Fruit fly (Drosophila melanogaster): ENCODE data around the gene CG10477.

DNA sequence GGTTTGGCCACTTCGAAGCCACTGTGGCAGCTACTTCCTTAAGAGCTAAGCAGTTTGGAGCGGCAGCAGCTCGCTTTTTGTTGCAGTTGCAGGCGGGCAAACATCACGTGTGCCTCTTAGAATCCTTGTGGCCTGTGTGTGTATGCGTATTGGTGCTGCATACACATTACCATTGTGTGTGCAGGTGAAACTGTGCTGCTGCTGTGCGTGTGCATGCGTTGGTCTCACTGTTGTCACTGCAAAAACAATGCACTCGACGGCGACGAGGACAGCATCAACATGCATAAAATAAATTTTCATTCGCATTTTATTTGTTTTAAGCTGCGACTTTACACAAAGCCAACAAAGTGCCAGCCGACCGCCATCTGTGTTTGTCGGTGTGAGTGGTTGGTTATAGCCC, 41.5 kb downstream of the CG10477 start:
- no peak for TF ChIP-seq CG32006 (GFP tag; optimal IDR thresholded peaks at IDR 0.05)
- TF ChIP-seq CG3919 (GFP tag; optimal IDR thresholded peaks at IDR 0.05) = no peak
- no peak for TF ChIP-seq dsx (GFP tag; optimal IDR thresholded peaks at IDR 0.05; ENCODE audit: poor library complexity, severe bottlenecking)
- TF ChIP-seq Hr39 (GFP tag; optimal IDR thresholded peaks at IDR 0.05) = no peak
- TF ChIP-seq eg (GFP tag; IDR thresholded peaks at IDR 0.05) = no peak
- TF ChIP-seq Eip93F (GFP tag; optimal IDR thresholded peaks at IDR 0.05) = no peak
- no peak for TF ChIP-seq CG16779 (tag; optimal IDR thresholded peaks at IDR 0.05)
- TF ChIP-seq fd59A (GFP tag; optimal IDR thresholded peaks at IDR 0.05) = no peak
- no peak for TF ChIP-seq Lpt (GFP tag; optimal IDR thresholded peaks at IDR 0.05)
